Worm (Caenorhabditis elegans) whole organism, L1 larva: Measurements from ENCODE around the gene nhr-56.

Experiments
- C04F5.9 ChIP-seq: sonication (generic microtip); optimal IDR thresholded peaks from 2 replicates; lab custom pipeline; 2016; ENCODE audit warnings: missing genetic modification characterization, missing compliant biosample characterization
- C16A3.4 ChIP-seq: fragments of 150-350 bp; optimal IDR thresholded peaks from 2 replicates; lab custom pipeline; 2014; ENCODE audit warnings: missing biosample characterization, missing genetic modification characterization
- Y116A8C.19 ChIP-seq: sonication (generic microtip); optimal IDR thresholded peaks from 2 replicates; lab custom pipeline; 2016; ENCODE audit warnings: missing compliant biosample characterization, missing genetic modification characterization, borderline replicate concordance
- alr-1 ChIP-seq: fragments of 200-800 bp; sonication (Bioruptor generic); optimal IDR thresholded peaks from 2 replicates; lab custom pipeline; 2018; ENCODE audit warnings: borderline replicate concordance, mild to moderate bottlenecking, missing genetic modification characterization, missing compliant biosample characterization
- blmp-1 ChIP-seq: fragments of 150-350 bp; optimal IDR thresholded peaks from 2 replicates; lab custom pipeline; 2014; ENCODE audit warnings: missing biosample characterization, missing genetic modification characterization
- ceh-8 ChIP-seq: fragments of 200-800 bp; sonication (Bioruptor generic); optimal IDR thresholded peaks from 2 replicates; lab custom pipeline; 2018; ENCODE audit warnings: mild to moderate bottlenecking, missing genetic modification characterization, moderate library complexity, missing compliant biosample characterization
- ceh-82 ChIP-seq, 3 experiments: fragments of 150-350 bp in 1 of 3; sonication (generic microtip) in 2 of 3; optimal IDR thresholded peaks; 2 replicates each; lab custom pipeline; 2014 to 2017; ENCODE audit warnings: missing biosample characterization in 3 of 3, missing genetic modification characterization in 3 of 3
- ceh-88 ChIP-seq: fragments of 200-800 bp; sonication (Bioruptor generic); IDR thresholded peaks from 2 replicates; pipeline ENCODE4 v1.3.6; 2022; ENCODE audit warnings: missing genetic modification characterization, missing compliant biosample characterization
- ces-1 ChIP-seq: fragments of 150-350 bp; optimal IDR thresholded peaks from 2 replicates; lab custom pipeline; 2014; ENCODE audit warnings: missing biosample characterization, missing genetic modification reagents, missing genetic modification characterization
- dpl-1 ChIP-seq, 3 experiments: fragments of 150-350 bp in 2 of 3; sonication (generic microtip) in 1 of 3; optimal IDR thresholded peaks; 2 replicates each; lab custom pipeline; 2014 to 2017; ENCODE audit warnings: missing biosample characterization in 3 of 3, missing genetic modification characterization in 3 of 3, missing genetic modification reagents in 3 of 3
- dsc-1 ChIP-seq: sonication (generic microtip); optimal IDR thresholded peaks from 2 replicates; lab custom pipeline; 2016; ENCODE audit warnings: mild to moderate bottlenecking, missing genetic modification characterization, missing compliant biosample characterization
- efl-1 ChIP-seq, 4 experiments: fragments of 150-350 bp; optimal IDR thresholded peaks in 3 of 4; peaks in 1 of 4; 1 replicate in 1 of 4; 2 replicates in 3 of 4; lab custom pipeline; 2014; ENCODE audit warnings: missing biosample characterization in 2 of 4, missing genetic modification characterization in 2 of 4, missing genetic modification reagents in 2 of 4
- egl-13 ChIP-seq: sonication (generic microtip); optimal IDR thresholded peaks from 2 replicates; lab custom pipeline; 2016; ENCODE audit warnings: missing genotype, missing genetic modification reagents, missing genetic modification characterization, missing compliant biosample characterization
- egl-27 ChIP-seq, 2 experiments: fragments of 150-350 bp in 1 of 2; sonication (generic microtip); optimal IDR thresholded peaks; 3 replicates each; lab custom pipeline; 2017 to 2018; ENCODE audit warnings: missing biosample characterization in 2 of 2, missing genetic modification characterization in 2 of 2, missing genetic modification reagents in 2 of 2
- fkh-8 ChIP-seq: sonication (generic microtip); optimal IDR thresholded peaks from 2 replicates; lab custom pipeline; 2016; ENCODE audit warnings: mild to moderate bottlenecking, missing genetic modification characterization, missing compliant biosample characterization
- fos-1 ChIP-seq: fragments of 150-350 bp; optimal IDR thresholded peaks from 2 replicates; lab custom pipeline; 2014; ENCODE audit warnings: missing biosample characterization, missing genetic modification characterization
- grh-1 ChIP-seq: fragments of 200-800 bp; sonication (Bioruptor generic); IDR thresholded peaks from 2 replicates; pipeline ENCODE4 v1.3.6; 2022; ENCODE audit warnings: missing genetic modification reagents, missing genetic modification characterization, missing compliant biosample characterization
- hlh-17 ChIP-seq: fragments of 200-800 bp; sonication (Bioruptor generic); optimal IDR thresholded peaks from 2 replicates; lab custom pipeline; 2018; ENCODE audit warnings: missing genetic modification characterization, mild to moderate bottlenecking, missing compliant biosample characterization, moderate library complexity, borderline replicate concordance
- hlh-4 ChIP-seq: sonication (generic microtip); optimal IDR thresholded peaks from 2 replicates; lab custom pipeline; 2016; ENCODE audit warnings: mild to moderate bottlenecking, missing genetic modification characterization, missing compliant biosample characterization
- irx-1 ChIP-seq: sonication (generic microtip); optimal IDR thresholded peaks from 2 replicates; lab custom pipeline; 2016; ENCODE audit warnings: missing genetic modification characterization, missing compliant biosample characterization
- lin-14 ChIP-seq: fragments of 200-800 bp; sonication (Bioruptor generic); optimal IDR thresholded peaks from 2 replicates; lab custom pipeline; 2018; ENCODE audit warnings: mild to moderate bottlenecking, missing genetic modification characterization, moderate library complexity, missing compliant biosample characterization
- lin-35 ChIP-seq, 2 experiments: fragments of 150-350 bp; optimal IDR thresholded peaks; 2 replicates each; lab custom pipeline; 2014; ENCODE audit warnings: missing biosample characterization in 2 of 2, missing genetic modification characterization in 2 of 2, missing genetic modification reagents in 2 of 2
- lir-3 ChIP-seq: sonication (generic microtip); optimal IDR thresholded peaks from 2 replicates; lab custom pipeline; 2016; ENCODE audit warnings: mild to moderate bottlenecking, missing genetic modification characterization, moderate library complexity, missing compliant biosample characterization; ENCODE audit not compliant: poor library complexity
- mab-9 ChIP-seq: fragments of 200-800 bp; sonication (Bioruptor generic); IDR thresholded peaks from 2 replicates; pipeline ENCODE4 v1.3.6; 2022; ENCODE audit warnings: missing genetic modification reagents, missing genetic modification characterization, missing compliant biosample characterization
- mdl-1 ChIP-seq, 2 experiments: fragments of 150-350 bp; optimal IDR thresholded peaks; 2 replicates each; lab custom pipeline; 2014 to 2017; ENCODE audit warnings: missing biosample characterization in 2 of 2, missing genetic modification characterization in 2 of 2, inconsistent platforms in 1 of 2
- nhr-11 ChIP-seq: fragments of 150-350 bp; optimal IDR thresholded peaks from 2 replicates; lab custom pipeline; 2014; ENCODE audit warnings: missing biosample characterization, missing genetic modification characterization
- nhr-20 ChIP-seq: sonication (generic microtip); optimal IDR thresholded peaks from 2 replicates; lab custom pipeline; 2016; ENCODE audit warnings: mild to moderate bottlenecking, missing genetic modification characterization, missing compliant biosample characterization
- nhr-28 ChIP-seq: fragments of 150-350 bp; optimal IDR thresholded peaks from 2 replicates; lab custom pipeline; 2014; ENCODE audit warnings: missing biosample characterization, missing genetic modification characterization
- nhr-85 ChIP-seq: sonication (generic microtip); peaks from one replicate; lab custom pipeline; 2016; ENCODE audit warnings: missing genetic modification characterization, inconsistent platforms, missing compliant biosample characterization
- rnt-1 ChIP-seq: sonication (generic microtip); optimal IDR thresholded peaks from 2 replicates; lab custom pipeline; 2016; ENCODE audit warnings: mild to moderate bottlenecking, missing genetic modification characterization, moderate library complexity, missing compliant biosample characterization
- skn-1 ChIP-seq: fragments of 150-350 bp; optimal IDR thresholded peaks from 2 replicates; lab custom pipeline; 2014; ENCODE audit warnings: missing biosample characterization, missing genetic modification characterization
- snpc-4 ChIP-seq: fragments of 150-350 bp; optimal IDR thresholded peaks from 2 replicates; lab custom pipeline; 2014; ENCODE audit warnings: missing biosample characterization, missing genetic modification characterization
- sox-4 ChIP-seq: sonication (generic microtip); optimal IDR thresholded peaks from 2 replicates; lab custom pipeline; 2016; ENCODE audit warnings: missing genetic modification characterization, missing compliant biosample characterization
- swsn-7 ChIP-seq: sonication (generic microtip); optimal IDR thresholded peaks from 2 replicates; lab custom pipeline; 2016; ENCODE audit warnings: missing genetic modification characterization, missing compliant biosample characterization
- tbx-2 ChIP-seq: sonication (generic microtip); optimal IDR thresholded peaks from 2 replicates; lab custom pipeline; 2016; ENCODE audit warnings: missing genetic modification characterization, missing compliant biosample characterization
- unc-130 ChIP-seq: fragments of 150-350 bp; optimal IDR thresholded peaks from 2 replicates; lab custom pipeline; 2017; ENCODE audit warnings: missing biosample characterization, missing genetic modification characterization, inconsistent platforms
- unc-98 ChIP-seq: fragments of 200-800 bp; sonication (Bioruptor generic); IDR thresholded peaks from 2 replicates; pipeline ENCODE4 v1.3.6; 2022; ENCODE audit warnings: missing genetic modification characterization, missing compliant biosample characterization
- vab-15 ChIP-seq: sonication (generic microtip); optimal IDR thresholded peaks from 2 replicates; lab custom pipeline; 2017; ENCODE audit warnings: missing genotype, mild to moderate bottlenecking, missing genetic modification characterization, missing compliant biosample characterization
- xbp-1 ChIP-seq: sonication (generic microtip); optimal IDR thresholded peaks from 2 replicates; lab custom pipeline; 2016; ENCODE audit warnings: missing genetic modification characterization, missing compliant biosample characterization
- zag-1 ChIP-seq: fragments of 150-350 bp; optimal IDR thresholded peaks from 2 replicates; lab custom pipeline; 2014; ENCODE audit warnings: missing biosample characterization, missing genetic modification characterization
- ztf-11 ChIP-seq, 2 experiments: sonication (generic microtip); optimal IDR thresholded peaks; 2 replicates each; lab custom pipeline; 2016 to 2017; ENCODE audit warnings: missing genetic modification characterization in 2 of 2, missing biosample characterization in 1 of 2, missing compliant biosample characterization in 1 of 2
- ztf-4 ChIP-seq: fragments of 150-350 bp; optimal IDR thresholded peaks from 2 replicates; lab custom pipeline; 2014; ENCODE audit warnings: missing biosample characterization, missing genetic modification characterization

Gene nhr-56

DNA sequence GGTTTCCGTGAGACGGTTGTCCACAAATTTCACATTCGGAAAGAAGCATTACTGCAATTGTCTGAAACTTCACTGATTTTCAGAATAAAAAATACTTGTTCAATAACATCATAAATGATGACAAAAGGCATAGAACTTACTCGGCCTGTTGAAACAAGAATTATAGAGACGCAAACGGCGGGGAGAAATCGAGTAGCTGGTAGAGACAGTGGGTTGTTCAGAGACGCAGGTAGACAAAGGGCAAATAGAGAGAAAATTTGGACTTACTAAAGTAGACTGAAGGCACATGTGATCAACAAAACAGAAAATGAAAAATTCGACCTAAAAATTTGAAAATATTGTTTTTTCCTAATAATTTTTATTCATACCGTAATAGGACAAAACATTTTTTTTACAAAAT is 40.9 kb downstream of the nhr-56 start, which contains the start of gene nhr-182 (continued):
- TF ChIP-seq swsn-7 (tag; lab: Kevin White, UChicago) (no peak), egl-27 (tag; optimal IDR thresholded peaks at IDR 0.05; lab: Kevin White, UChicago) (no peak), egl-13 (tag; lab: Kevin White, UChicago) (no peak), ces-1 (GFP tag; lab: Kevin White, UChicago) (no peak), blmp-1 (peak; percentile 61), ceh-88 (GFP tag; lab: Robert Waterston, UW) (no peak), ceh-82 (tag; optimal IDR thresholded peaks at IDR 0.05; lab: Kevin White, UChicago) (no peak), tbx-2 (tag; lab: Kevin White, UChicago) (peak; percentile 24), mab-9 (GFP tag; lab: Robert Waterston, UW) (no peak), ztf-4 (tag; lab: Kevin White, UChicago) (no peak), lin-14 (no peak), xbp-1 (tag; lab: Kevin White, UChicago) (no peak), mdl-1 (tag; optimal IDR thresholded peaks at IDR 0.05; lab: Kevin White, UChicago) (no peak), C04F5.9 (tag; lab: Kevin White, UChicago) (no peak), alr-1 (tag; lab: Kevin White, UChicago) (no peak), lin-35 (GFP tag; optimal IDR thresholded peaks at IDR 0.05; lab: Kevin White, UChicago) (peak in 1 of 2 experiments; percentile 56), snpc-4 (tag; lab: Kevin White, UChicago) (no peak), unc-130 (tag; lab: Kevin White, UChicago) (no peak), vab-15 (no peak), nhr-28 (tag; lab: Kevin White, UChicago) (no peak), nhr-20 (tag; lab: Kevin White, UChicago) (peak; percentile 92), hlh-17 (GFP tag; lab: Kevin White, UChicago) (no peak), nhr-11 (tag; lab: Kevin White, UChicago) (no peak), zag-1 (tag; lab: Kevin White, UChicago) (no peak), dpl-1 (GFP tag; optimal IDR thresholded peaks at IDR 0.05; lab: Kevin White, UChicago) (peak in 1 of 3 experiments; percentile 20), rnt-1 (tag; lab: Kevin White, UChicago) (peak; percentile 1), fos-1 (tag; lab: Kevin White, UChicago) (no peak), irx-1 (tag; lab: Kevin White, UChicago) (no peak), C16A3.4 (tag; lab: Kevin White, UChicago) (no peak), unc-98 (GFP tag; lab: Robert Waterston, UW) (no peak), hlh-4 (tag; lab: Kevin White, UChicago) (no peak)

DNA sequence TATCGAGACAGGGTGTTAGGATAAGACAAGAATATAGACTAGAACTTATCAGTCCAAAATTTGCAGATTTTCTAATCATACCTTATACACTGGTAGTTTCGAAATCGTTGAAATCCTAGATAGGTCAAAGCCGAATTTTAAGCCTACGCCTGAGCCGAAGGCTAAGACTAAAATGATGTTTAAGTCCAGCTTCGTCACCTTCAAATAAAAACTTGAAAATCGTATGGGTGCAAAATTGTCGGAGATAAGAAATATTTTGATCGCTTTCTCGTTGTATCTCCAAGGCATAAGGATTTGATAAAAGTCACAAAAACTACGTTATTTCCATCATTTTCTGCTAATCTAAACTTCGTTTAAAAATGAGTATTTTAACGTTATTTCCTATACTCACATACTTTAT is 41.9 kb downstream of the nhr-56 start, which contains the start of gene F41B5.12:
F41B5.12 (plus strand) TSS at position 301 of the 400 bp plus-strand sequence.
- TF ChIP-seq ceh-8 (GFP tag; lab: Kevin White, UChicago) (no peak), ceh-82 (tag; optimal IDR thresholded peaks at IDR 0.05; lab: Kevin White, UChicago) (no peak), nhr-28 (tag; lab: Kevin White, UChicago) (no peak), ces-1 (GFP tag; lab: Kevin White, UChicago) (no peak), nhr-85 (no peak), lir-3 (tag; lab: Kevin White, UChicago) (no peak), dsc-1 (tag; lab: Kevin White, UChicago) (no peak), ztf-11 (tag; optimal IDR thresholded peaks at IDR 0.05; lab: Kevin White, UChicago) (no peak), skn-1 (tag; lab: Kevin White, UChicago) (no peak), C04F5.9 (tag; lab: Kevin White, UChicago) (no peak), Y116A8C.19 (tag; lab: Kevin White, UChicago) (no peak)

DNA sequence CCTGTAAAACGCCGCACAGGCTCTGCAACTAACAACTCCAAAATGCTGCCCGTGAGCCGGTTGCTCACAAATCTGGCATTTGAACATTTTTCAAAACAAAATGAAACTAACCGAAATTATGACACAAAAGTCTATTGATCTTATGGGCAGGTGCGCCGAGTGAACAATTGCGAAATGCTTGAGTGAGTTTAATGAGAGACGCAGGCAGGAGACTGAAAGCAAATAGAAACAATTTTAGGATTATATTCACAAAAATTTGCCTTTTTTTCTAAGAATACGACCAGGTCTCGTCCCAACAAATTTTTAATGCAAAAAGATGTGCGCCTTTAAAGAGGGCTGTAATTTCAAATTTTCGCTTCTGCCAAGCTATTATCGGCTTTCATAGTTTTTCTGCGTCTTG is 45.7 kb downstream of the nhr-56 start, which contains the start of gene nhr-183:
nhr-183 (minus strand) TSS at position 180 of the 400 bp plus-strand sequence.
- TF ChIP-seq efl-1 (optimal IDR thresholded peaks at IDR 0.05; lab: Kevin White, UChicago): no peak
- peak in 1 of 2 experiments; percentile 37 for TF ChIP-seq efl-1 (GFP tag; optimal IDR thresholded peaks at IDR 0.05 in 1 of 2; lab: Kevin White, UChicago)
- TF ChIP-seq lin-35 (GFP tag; optimal IDR thresholded peaks at IDR 0.05; lab: Kevin White, UChicago): peak in 1 of 2 experiments; percentile 19
- no peak for TF ChIP-seq grh-1 (GFP tag; lab: Robert Waterston, UW)
- peak; percentile 46 for TF ChIP-seq skn-1 (tag; lab: Kevin White, UChicago)
- TF ChIP-seq sox-4: no peak
- TF ChIP-seq fkh-8 (tag; lab: Kevin White, UChicago): peak; percentile 10
